Fruit fly (Drosophila melanogaster): ENCODE measurements around the gene Nufip.

The Nufip gene

DNA sequence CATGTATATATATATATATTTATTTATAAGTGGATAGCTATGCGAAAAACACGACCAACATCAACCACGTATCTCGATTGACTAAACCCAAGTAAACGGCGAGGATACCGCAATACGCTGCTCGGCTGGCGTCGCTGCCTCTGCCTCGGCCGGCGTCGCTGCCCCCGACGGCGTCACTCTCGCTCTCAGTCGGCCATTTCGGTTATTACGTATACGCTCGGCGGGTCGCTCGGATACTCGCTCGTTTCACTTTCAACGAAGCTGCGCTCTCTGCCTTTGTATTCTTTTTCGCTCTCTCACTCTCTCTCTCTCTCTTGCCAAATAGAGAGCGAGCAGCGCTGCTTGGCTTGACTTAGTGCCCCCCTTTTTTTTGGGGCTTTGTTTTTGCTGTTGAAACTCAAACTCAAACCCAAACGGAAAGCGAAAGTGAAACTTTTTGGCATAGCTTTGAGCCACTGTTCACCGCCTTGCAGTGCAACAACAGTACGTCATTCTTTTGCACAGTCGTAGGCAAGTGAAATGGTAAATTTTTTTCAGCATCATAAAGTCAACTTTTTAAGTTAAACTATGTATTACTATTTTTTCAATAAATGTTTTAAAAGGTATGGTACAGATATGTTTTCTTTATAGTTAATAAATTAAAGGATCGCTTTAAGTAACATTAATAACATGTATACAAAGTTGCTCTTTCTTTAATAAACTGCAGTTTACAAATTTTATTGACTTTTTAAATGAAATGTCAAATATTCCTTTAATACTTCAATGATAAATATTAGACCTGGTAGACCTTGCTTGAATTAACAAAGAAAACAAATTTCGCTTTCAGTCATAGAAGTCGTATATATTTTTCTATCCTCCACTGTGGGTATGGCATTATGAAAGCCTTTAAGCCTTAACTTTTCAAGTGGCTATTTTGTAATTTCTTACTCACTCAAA lies 17.8 kb upstream of the Nufip start (continued):
- TF ChIP-seq pb (GFP tag; optimal IDR thresholded peaks at IDR 0.05), result no peak
- TF ChIP-seq hb (GFP tag; IDR thresholded peaks at IDR 0.05; ENCODE audit: partially characterized antibody), result no peak
- peak; percentile 46 for TF ChIP-seq mirr (GFP tag; optimal IDR thresholded peaks at IDR 0.05)
- peak; percentile 47 for TF ChIP-seq CG34376 (GFP tag; optimal IDR thresholded peaks at IDR 0.05)
- no peak for TF ChIP-seq CG2875 (GFP tag; optimal IDR thresholded peaks at IDR 0.05)
- no peak for TF ChIP-seq CG7987 (GFP tag; optimal IDR thresholded peaks at IDR 0.05)
- peak; percentile 8 for TF ChIP-seq CG6854 (GFP tag; optimal IDR thresholded peaks at IDR 0.05)
- peak; percentile 50 for TF ChIP-seq CG11695 (GFP tag; IDR thresholded peaks at IDR 0.05)
- no peak for TF ChIP-seq dmrt11E (tag; optimal IDR thresholded peaks at IDR 0.05)
- no peak for TF ChIP-seq Hr78 (GFP tag; optimal IDR thresholded peaks at IDR 0.05)
- no peak for TF ChIP-seq CG12942 (GFP tag; optimal IDR thresholded peaks at IDR 0.05)
- no peak for TF ChIP-seq CG1233 (GFP tag; optimal IDR thresholded peaks at IDR 0.05)
- TF ChIP-seq CG14667 (GFP tag; IDR thresholded peaks at IDR 0.05), result no peak
- TF ChIP-seq disco-r (GFP tag; optimal IDR thresholded peaks at IDR 0.05), result no peak
- no peak for TF ChIP-seq eyg (GFP tag; optimal IDR thresholded peaks at IDR 0.05)
- TF ChIP-seq usp (GFP tag; optimal IDR thresholded peaks at IDR 0.05), result no peak
- TF ChIP-seq CG3726 (GFP tag; IDR thresholded peaks at IDR 0.05), result no peak
- peak; percentile 8; the same call in 1 of the 2 replicates for TF ChIP-seq CG11085 (GFP tag; IDR thresholded peaks at IDR 0.05)
- peak; percentile 100 for TF ChIP-seq Blimp-1 (GFP tag; optimal IDR thresholded peaks at IDR 0.05)
- no peak for TF ChIP-seq CG18476 (GFP tag; optimal IDR thresholded peaks at IDR 0.05)
- TF ChIP-seq trem (tag; optimal IDR thresholded peaks at IDR 0.05), result no peak
- TF ChIP-seq Dref (GFP tag; IDR thresholded peaks at IDR 0.05), result no peak
- TF ChIP-seq lov (optimal IDR thresholded peaks at IDR 0.05), result no peak
- 0 out of 3 replicates have a peak, but pooled peaks have one; percentile 59 for TF ChIP-seq lov (GFP tag; IDR thresholded peaks at IDR 0.05)
- 0 out of 2 replicates have a peak, but pooled peaks have one; percentile 33 for TF ChIP-seq CG17328 (GFP tag; IDR thresholded peaks at IDR 0.05)
- peak; percentile 27; the same call in 1 of the 2 replicates for TF ChIP-seq CG31441 (GFP tag; IDR thresholded peaks at IDR 0.05)
- no peak; the same call in 1 of the 2 replicates for TF ChIP-seq esg (GFP tag; conservative IDR thresholded peaks at IDR 0.05)
- TF ChIP-seq stwl (tag; optimal IDR thresholded peaks at IDR 0.05), result no peak
- no peak for TF ChIP-seq CG17568 (GFP tag; optimal IDR thresholded peaks at IDR 0.05)
- TF ChIP-seq CG1603 (tag; optimal IDR thresholded peaks at IDR 0.05), result peak; percentile 7
- TF ChIP-seq Asciz (GFP tag; optimal IDR thresholded peaks at IDR 0.05), result peak; percentile 2
- TF ChIP-seq CG12155 (GFP tag; optimal IDR thresholded peaks at IDR 0.05), result no peak
- no peak for TF ChIP-seq lmd (GFP tag; IDR thresholded peaks at IDR 0.05)
- no peak for TF ChIP-seq CG6813 (GFP tag; optimal IDR thresholded peaks at IDR 0.05)
- peak; percentile 96 to 97 for TF ChIP-seq Trl (optimal IDR thresholded peaks at IDR 0.05)
- peak; percentile 74 for TF ChIP-seq Trl (GFP tag; optimal IDR thresholded peaks at IDR 0.05)
- TF ChIP-seq CG2120 (GFP tag; optimal IDR thresholded peaks at IDR 0.05), result no peak
- no peak; the same call in 1 of the 3 replicates for TF ChIP-seq so (GFP tag; IDR thresholded peaks at IDR 0.05)
- TF ChIP-seq Mrtf (GFP tag; IDR thresholded peaks at IDR 0.05), result no peak
- TF ChIP-seq corto (GFP tag; optimal IDR thresholded peaks at IDR 0.05), result no peak
- no peak for TF ChIP-seq her (GFP tag; optimal IDR thresholded peaks at IDR 0.05)
- TF ChIP-seq bcd (GFP tag; optimal IDR thresholded peaks at IDR 0.05), result no peak
- TF ChIP-seq CG12659 (GFP tag; optimal IDR thresholded peaks at IDR 0.05), result no peak
- no peak for TF ChIP-seq CG10654 (GFP tag; optimal IDR thresholded peaks at IDR 0.05)
- TF ChIP-seq Hmx (GFP tag; optimal IDR thresholded peaks at IDR 0.05), result no peak
- no peak for TF ChIP-seq CG13894 (tag; optimal IDR thresholded peaks at IDR 0.05)
- peak; percentile 62 for TF ChIP-seq gem (tag; optimal IDR thresholded peaks at IDR 0.05)
- TF ChIP-seq CG7786 (GFP tag; optimal IDR thresholded peaks at IDR 0.05), result no peak
- no peak for TF ChIP-seq CG8924 (tag; optimal IDR thresholded peaks at IDR 0.05)

All from whole organism, embryonic.